Worm (Caenorhabditis elegans): ENCODE data around the gene egl-44.

egl-44 gene

DNA sequence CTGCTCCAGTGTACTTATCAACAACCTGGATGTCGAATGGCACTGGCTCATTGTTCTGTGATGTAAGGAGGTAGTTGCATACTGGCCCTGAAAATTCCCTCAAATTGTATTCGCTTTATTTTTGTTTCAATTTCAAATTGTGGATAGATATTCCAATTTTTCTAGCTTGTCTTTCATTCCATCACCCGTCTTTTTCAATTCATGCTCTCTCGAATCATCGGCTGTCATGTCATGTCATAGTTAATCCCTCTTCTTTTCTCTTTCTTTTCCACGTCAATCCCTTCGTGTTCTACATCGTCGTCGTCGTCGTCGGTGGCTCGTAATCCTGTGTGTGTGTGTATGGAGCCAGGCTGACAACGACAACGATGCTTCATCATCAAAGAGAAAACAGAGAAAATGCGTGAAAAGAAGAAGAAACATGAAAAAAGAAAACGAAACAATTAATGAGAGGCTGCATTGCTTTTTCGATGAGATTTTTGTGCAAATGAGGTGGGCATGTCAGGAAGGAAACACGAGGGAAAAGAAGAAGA, 27.1 kb downstream of the egl-44 start (continued):
- TF ChIP-seq nhr-48 (tag; optimal IDR thresholded peaks at IDR 0.05) = no peak
- no peak for TF ChIP-seq spr-3 (GFP tag; optimal IDR thresholded peaks at IDR 0.05)
- TF ChIP-seq Y105C5A.15 (GFP tag; IDR thresholded peaks at IDR 0.05) = no peak

DNA sequence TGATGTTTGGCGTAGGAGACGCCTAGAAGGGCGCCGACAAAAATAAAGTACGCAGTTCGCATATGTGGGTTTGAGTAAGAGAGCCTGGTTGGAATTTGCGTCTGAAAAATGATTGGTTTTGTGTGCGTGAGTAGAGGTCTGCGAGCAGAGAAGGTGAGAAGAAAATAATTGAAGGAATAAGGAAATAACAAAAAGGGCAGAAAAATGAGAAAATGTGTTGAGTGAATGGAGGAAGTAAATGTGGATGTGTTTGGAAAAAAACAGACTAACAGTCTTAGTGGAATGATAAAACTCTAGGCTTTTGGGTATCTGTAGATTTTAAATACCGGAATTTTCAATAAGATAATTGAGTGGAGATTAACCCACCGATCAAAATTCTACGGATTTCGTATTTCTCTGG, 28.0 kb downstream of the egl-44 start, which contains the start of gene casy-1:
Gene casy-1, minus strand, starts transcription at position 101 of the 400 bp plus-strand sequence.
- no peak for TF ChIP-seq T20F7.1 (GFP tag; optimal IDR thresholded peaks at IDR 0.05)
- peak; percentile 58 for TF ChIP-seq aha-1 (tag)
- peak in 1 of 2 experiments; percentile 73 for TF ChIP-seq unc-62 (GFP tag; optimal IDR thresholded peaks at IDR 0.05 in 1 of 2)
- no peak for TF ChIP-seq unc-62 (tag; optimal IDR thresholded peaks at IDR 0.05)

DNA sequence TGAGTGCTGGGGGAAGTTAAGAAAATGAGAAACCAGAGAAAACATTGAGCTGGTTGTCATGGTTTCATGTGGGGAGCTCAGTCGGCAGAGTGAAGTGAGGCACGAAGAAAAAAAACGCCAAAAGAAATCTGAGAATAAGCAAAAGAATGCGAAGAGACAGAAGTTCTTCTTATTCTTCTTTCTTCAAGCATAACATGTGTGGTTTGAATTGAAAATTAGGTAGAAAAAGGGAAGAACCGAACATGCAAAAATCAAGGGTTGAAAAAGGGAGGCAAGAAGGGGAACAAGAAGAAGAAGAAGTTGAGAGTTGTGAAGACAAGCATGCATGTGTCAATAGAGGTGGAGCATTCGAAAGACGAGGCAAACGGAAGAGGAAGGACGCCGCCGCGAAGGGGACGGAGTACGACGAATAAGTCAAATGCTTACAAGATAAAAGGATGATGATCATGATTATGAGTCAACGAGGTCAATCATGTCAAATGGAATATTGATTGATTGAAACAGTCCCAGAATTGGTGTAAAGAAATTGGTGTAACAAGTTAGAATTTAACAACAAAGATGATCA, 29.3 kb downstream of the egl-44 start:
- TF ChIP-seq ctbp-1 (GFP tag; IDR thresholded peaks at IDR 0.05) (peak; percentile 51; the same call in 1 of the 2 replicates), D1046.2 (GFP tag; IDR thresholded peaks at IDR 0.05) (no peak), unc-62 (GFP tag; optimal IDR thresholded peaks at IDR 0.05 in 1 of 2) (no peak), unc-62 (tag; optimal IDR thresholded peaks at IDR 0.05) (no peak), nhr-11 (tag; optimal IDR thresholded peaks at IDR 0.05) (peak; percentile 17), fos-1 (tag; optimal IDR thresholded peaks at IDR 0.05) (no peak), ceh-62 (tag; optimal IDR thresholded peaks at IDR 0.05) (no peak), F26F4.8 (GFP tag; conservative IDR thresholded peaks at IDR 0.05) (no peak), R02D3.7 (tag; optimal IDR thresholded peaks at IDR 0.05) (no peak), aha-1 (tag) (peak; percentile 89), dve-1 (tag; optimal IDR thresholded peaks at IDR 0.05; ENCODE audit: insufficient read depth) (no peak), zag-1 (tag; optimal IDR thresholded peaks at IDR 0.05) (no peak), zip-2 (tag; optimal IDR thresholded peaks at IDR 0.05) (no peak), saeg-2 (GFP tag; IDR thresholded peaks at IDR 0.05) (no peak), daf-12 (tag; optimal IDR thresholded peaks at IDR 0.05) (no peak), dmd-9 (GFP tag; IDR thresholded peaks at IDR 0.05) (no peak)

- TF ChIP-seq nhr-11 (tag; optimal IDR thresholded peaks at IDR 0.05) = peak; percentile 44
- no peak for TF ChIP-seq daf-16 (GFP tag; optimal IDR thresholded peaks at IDR 0.05)
- TF ChIP-seq daf-16 (tag; optimal IDR thresholded peaks at IDR 0.05) = no peak
Measured at ce11 chrII:5959575-5960119, 31.0 kb downstream of the egl-44 start.

ce11 chrII:5961317-5961716, 32.7 kb downstream of the egl-44 start, which contains the start of gene B0034.7:
TSS of gene B0034.7 (plus strand) at chrII:5961617.
- TF ChIP-seq zip-2 (tag; optimal IDR thresholded peaks at IDR 0.05) = no peak

ce11 chrII:5962343-5962742, 33.7 kb downstream of the egl-44 start:
- TF ChIP-seq T26A8.4 (GFP tag; IDR thresholded peaks at IDR 0.05) (no peak), ceh-28 (tag; optimal IDR thresholded peaks at IDR 0.05) (no peak), nhr-102 (tag; optimal IDR thresholded peaks at IDR 0.05) (no peak), daf-8 (GFP tag; IDR thresholded peaks at IDR 0.05) (no peak), set-16 (GFP tag; IDR thresholded peaks at IDR 0.05) (no peak), dmd-9 (GFP tag; IDR thresholded peaks at IDR 0.05) (no peak), ZK546.5 (tag; optimal IDR thresholded peaks at IDR 0.05) (no peak), hlh-30 (tag; optimal IDR thresholded peaks at IDR 0.05; ENCODE audit: insufficient read depth) (peak; percentile 33), dmd-8 (GFP tag; IDR thresholded peaks at IDR 0.05) (no peak), lsy-2 (tag; optimal IDR thresholded peaks at IDR 0.05) (peak in 1 of 2 experiments; percentile 14), daf-19 (GFP tag; conservative IDR thresholded peaks at IDR 0.05) (no peak), ZK337.2 (GFP tag; IDR thresholded peaks at IDR 0.05) (no peak), egl-43 (GFP tag; IDR thresholded peaks at IDR 0.05) (no peak), madf-9 (GFP tag; conservative IDR thresholded peaks at IDR 0.05) (no peak), F49E8.2 (tag; optimal IDR thresholded peaks at IDR 0.05; ENCODE audit: borderline replicate concordance) (no peak), unc-62 (GFP tag; optimal IDR thresholded peaks at IDR 0.05 in 1 of 2) (peak in 1 of 2 experiments; percentile 94), unc-62 (tag; optimal IDR thresholded peaks at IDR 0.05) (no peak), hlh-11 (tag; optimal IDR thresholded peaks at IDR 0.05) (peak; percentile 5), fkh-10 (GFP tag; optimal IDR thresholded peaks at IDR 0.05) (peak; percentile 9), rbr-2 (tag; optimal IDR thresholded peaks at IDR 0.05) (peak; percentile 9), F26F4.8 (GFP tag; conservative IDR thresholded peaks at IDR 0.05) (no peak), arid-1 (GFP tag; conservative IDR thresholded peaks at IDR 0.05) (no peak)

Measured in whole organism, L4 larva.